Worm (Caenorhabditis elegans): ENCODE measurements around the gene nrf-5.

DNA sequence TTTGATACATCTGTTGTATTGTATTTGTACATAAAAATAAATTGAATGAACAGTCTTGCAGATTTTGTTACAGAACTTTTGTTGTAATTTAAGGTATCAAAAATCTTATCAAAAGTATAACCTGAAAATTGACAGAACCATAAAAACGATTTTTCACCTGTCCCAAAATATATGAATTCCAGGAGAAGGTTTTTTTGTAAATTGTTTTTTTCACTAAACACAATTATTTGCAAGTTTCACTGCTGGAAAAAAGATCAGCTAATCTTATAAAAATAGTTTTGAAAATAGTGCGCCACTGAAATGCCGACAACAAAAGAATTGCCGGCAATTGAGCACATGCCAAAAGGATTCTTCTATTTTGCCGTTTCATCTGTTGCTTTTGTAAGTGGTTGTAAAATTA lies 15.1 kb downstream of the nrf-5 start, which contains the start of gene srx-130:
- TF ChIP-seq snpc-4 (tag; optimal IDR thresholded peaks at IDR 0.05) (no peak), ztf-4 (tag; optimal IDR thresholded peaks at IDR 0.05) (no peak), ces-1 (GFP tag; optimal IDR thresholded peaks at IDR 0.05) (no peak), dpl-1 (GFP tag; optimal IDR thresholded peaks at IDR 0.05) (no peak), lir-3 (tag; optimal IDR thresholded peaks at IDR 0.05; ENCODE audit: poor library complexity) (no peak)

Data from whole organism, L1 larva.